Worm (Caenorhabditis elegans) whole organism, L4 larva: ENCODE data around the gene Y43F8C.3.

Experiments used
- F10B5.3 ChIP-seq: sonication (generic microtip); optimal IDR thresholded peaks from 2 replicates; lab custom pipeline; 2016; ENCODE audit warnings: mild to moderate bottlenecking, missing genetic modification characterization, missing compliant biosample characterization
- F37D6.2 ChIP-seq: sonication (generic microtip); optimal IDR thresholded peaks from 2 replicates; lab custom pipeline; 2016; ENCODE audit warnings: mild to moderate bottlenecking, missing genetic modification characterization, missing compliant biosample characterization
- R02D3.7 ChIP-seq: fragments of 150-350 bp; sonication (generic microtip); optimal IDR thresholded peaks from 3 replicates; lab custom pipeline; 2014; ENCODE audit warnings: missing biosample characterization, missing genetic modification characterization
- Y105C5A.15 ChIP-seq: fragments of 200-800 bp; sonication (Bioruptor generic); IDR thresholded peaks from 2 replicates; pipeline ENCODE4 v1.3.6; 2022; ENCODE audit warnings: missing genetic modification characterization, missing compliant biosample characterization
- Y48G9A.11 ChIP-seq: fragments of 200-800 bp; sonication (Bioruptor generic); IDR thresholded peaks from 2 replicates; pipeline ENCODE4 v1.3.6; 2022; ENCODE audit warnings: missing genetic modification reagents, missing genetic modification characterization, missing compliant biosample characterization
- Y75B8A.6 ChIP-seq: fragments of 200-800 bp; sonication (Bioruptor generic); IDR thresholded peaks from 2 replicates; pipeline ENCODE4 v1.3.6; 2022; ENCODE audit warnings: missing genetic modification reagents, missing genetic modification characterization, missing compliant biosample characterization
- ZK546.5 ChIP-seq, 2 experiments: sonication (generic microtip); optimal IDR thresholded peaks; 2 replicates each; lab custom pipeline; 2017; ENCODE audit warnings: missing biosample characterization in 2 of 2, missing genetic modification characterization in 2 of 2
- aha-1 ChIP-seq: fragments of 150-350 bp; peaks from one replicate; lab custom pipeline; 2014; ENCODE audit warnings: missing biosample characterization, missing genetic modification characterization
- ama-1 ChIP-seq: fragments of 150-350 bp; optimal IDR thresholded peaks from 2 replicates; lab custom pipeline; 2014; ENCODE audit warnings: inconsistent platforms, mixed read lengths
- arid-1 ChIP-seq: fragments of 200-800 bp; sonication (Bioruptor generic); conservative IDR thresholded peaks from 2 replicates; pipeline ENCODE4 v1.3.6; 2022; ENCODE audit warnings: missing genetic modification reagents, missing genetic modification characterization, missing compliant biosample characterization
- ceh-32 ChIP-seq: sonication (generic microtip); optimal IDR thresholded peaks from 2 replicates; lab custom pipeline; 2016; ENCODE audit warnings: mild to moderate bottlenecking, missing genetic modification characterization, missing compliant biosample characterization; ENCODE audit not compliant: poor library complexity
- ceh-62 ChIP-seq: sonication (generic microtip); optimal IDR thresholded peaks from 2 replicates; lab custom pipeline; 2017; ENCODE audit warnings: missing biosample characterization, missing genetic modification characterization
- daf-12 ChIP-seq: fragments of 150-350 bp; optimal IDR thresholded peaks from 2 replicates; lab custom pipeline; 2014; ENCODE audit warnings: missing biosample characterization, missing genetic modification reagents, missing genetic modification characterization
- daf-16 ChIP-seq, 3 experiments: sonication (generic microtip); optimal IDR thresholded peaks; 2 replicates each; lab custom pipeline; 2016 to 2017; ENCODE audit warnings: missing genetic modification characterization in 3 of 3, missing genetic modification reagents in 3 of 3, mild to moderate bottlenecking in 2 of 3, missing compliant biosample characterization in 2 of 3, missing biosample characterization in 1 of 3, moderate library complexity in 1 of 3
- dmd-9 ChIP-seq: fragments of 200-800 bp; sonication (Bioruptor generic); IDR thresholded peaks from 2 replicates; pipeline ENCODE4 v1.3.6; 2022; ENCODE audit warnings: missing genetic modification reagents, missing genetic modification characterization, missing compliant biosample characterization
- dpl-1 ChIP-seq: fragments of 150-350 bp; optimal IDR thresholded peaks from 2 replicates; lab custom pipeline; 2014; ENCODE audit warnings: missing biosample characterization, missing genetic modification reagents, missing genetic modification characterization
- egl-43 ChIP-seq: fragments of 200-800 bp; sonication (Bioruptor generic); IDR thresholded peaks from 2 replicates; pipeline ENCODE4 v1.3.6; 2022; ENCODE audit warnings: missing genetic modification reagents, missing genetic modification characterization, missing compliant biosample characterization
- fos-1 ChIP-seq: fragments of 150-350 bp; optimal IDR thresholded peaks from 2 replicates; lab custom pipeline; 2014; ENCODE audit warnings: missing biosample characterization, missing genetic modification characterization
- lin-1 ChIP-seq: fragments of 200-800 bp; sonication (Bioruptor generic); IDR thresholded peaks from 2 replicates; pipeline ENCODE4 v1.3.6; 2022; ENCODE audit warnings: missing genetic modification reagents, missing genetic modification characterization, missing compliant biosample characterization
- lin-15B ChIP-seq: fragments of 150-350 bp; sonication (generic microtip); optimal IDR thresholded peaks from 3 replicates; lab custom pipeline; 2014; ENCODE audit warnings: missing biosample characterization, missing genetic modification characterization
- lir-3 ChIP-seq: sonication (generic microtip); optimal IDR thresholded peaks from 2 replicates; lab custom pipeline; 2016; ENCODE audit warnings: mild to moderate bottlenecking, missing genetic modification characterization, missing compliant biosample characterization
- lsy-2 ChIP-seq, 2 experiments: fragments of 150-350 bp in 1 of 2; sonication (generic microtip) in 1 of 2; optimal IDR thresholded peaks; 2 replicates each; lab custom pipeline; 2014 to 2017; ENCODE audit warnings: missing biosample characterization in 2 of 2, missing genetic modification characterization in 2 of 2
- mdl-1 ChIP-seq, 2 experiments: fragments of 150-350 bp in 1 of 2; sonication (generic microtip) in 1 of 2; optimal IDR thresholded peaks; 2 replicates each; lab custom pipeline; 2014 to 2017; ENCODE audit warnings: missing biosample characterization in 2 of 2, missing genetic modification characterization in 2 of 2
- mdt-29 ChIP-seq: fragments of 200-800 bp; sonication (Bioruptor generic); IDR thresholded peaks from 2 replicates; pipeline ENCODE4 v1.3.6; 2022; ENCODE audit warnings: missing genetic modification reagents, missing genetic modification characterization, missing compliant biosample characterization
- mxl-3 ChIP-seq: fragments of 200-800 bp; sonication (Bioruptor generic); optimal IDR thresholded peaks from 2 replicates; lab custom pipeline; 2018; ENCODE audit warnings: mild to moderate bottlenecking, missing genetic modification characterization, missing compliant biosample characterization
- nhr-28 ChIP-seq: fragments of 150-350 bp; optimal IDR thresholded peaks from 2 replicates; lab custom pipeline; 2014; ENCODE audit warnings: missing biosample characterization, missing genetic modification characterization
- nhr-41 ChIP-seq: fragments of 200-800 bp; sonication (Bioruptor generic); IDR thresholded peaks from 2 replicates; pipeline ENCODE4 v1.3.6; 2022; ENCODE audit warnings: missing genetic modification reagents, missing genetic modification characterization, missing compliant biosample characterization
- nhr-76 ChIP-seq: fragments of 150-350 bp; optimal IDR thresholded peaks from 2 replicates; lab custom pipeline; 2014; ENCODE audit warnings: missing biosample characterization, missing genetic modification characterization
- nhr-77 ChIP-seq: fragments of 150-350 bp; optimal IDR thresholded peaks from 2 replicates; lab custom pipeline; 2014; ENCODE audit warnings: missing biosample characterization, missing genetic modification characterization
- pha-4 ChIP-seq, 2 experiments: fragments of 150-350 bp in 1 of 2; fragments of 200-800 bp in 1 of 2; sonication (Bioruptor generic) in 1 of 2; IDR thresholded peaks in 1 of 2; optimal IDR thresholded peaks in 1 of 2; 2 replicates each; pipeline versions ENCODE4 v1.3.6 to Lab custom; 2014 to 2022; ENCODE audit warnings: missing genetic modification characterization in 2 of 2, missing genetic modification reagents in 2 of 2, missing biosample characterization in 1 of 2, missing compliant biosample characterization in 1 of 2
- php-3 ChIP-seq: fragments of 200-800 bp; sonication (Bioruptor generic); IDR thresholded peaks from 2 replicates; pipeline ENCODE4 v1.3.6; 2022; ENCODE audit warnings: missing genetic modification reagents, missing genetic modification characterization, missing compliant biosample characterization
- set-16 ChIP-seq: fragments of 200-800 bp; sonication (Bioruptor generic); IDR thresholded peaks from 2 replicates; pipeline ENCODE4 v1.3.6; 2022; ENCODE audit warnings: missing genetic modification reagents, missing genetic modification characterization, missing compliant biosample characterization
- skn-1 ChIP-seq: fragments of 150-350 bp; optimal IDR thresholded peaks from 2 replicates; lab custom pipeline; 2014; ENCODE audit warnings: missing biosample characterization, missing genetic modification characterization
- spr-1 ChIP-seq: sonication (generic microtip); optimal IDR thresholded peaks from 2 replicates; lab custom pipeline; 2016; ENCODE audit warnings: mild to moderate bottlenecking, missing genetic modification characterization, missing compliant biosample characterization
- spr-3 ChIP-seq: fragments of 200-800 bp; sonication (Bioruptor generic); optimal IDR thresholded peaks from 2 replicates; lab custom pipeline; 2018; ENCODE audit warnings: mild to moderate bottlenecking, missing genetic modification characterization, missing compliant biosample characterization
- tag-97 ChIP-seq: fragments of 200-800 bp; sonication (Bioruptor generic); IDR thresholded peaks from 2 replicates; pipeline ENCODE4 v1.3.6; 2022; ENCODE audit warnings: missing genetic modification characterization, missing compliant biosample characterization
- unc-62 ChIP-seq, 3 experiments: fragments of 150-350 bp in 1 of 3; sonication (generic microtip); optimal IDR thresholded peaks in 2 of 3; peaks in 1 of 3; 1 replicate in 1 of 3; 2 replicates in 2 of 3; lab custom pipeline; 2014 to 2017; ENCODE audit warnings: missing biosample characterization in 3 of 3, missing genetic modification characterization in 3 of 3, missing genetic modification reagents in 3 of 3, missing genotype in 1 of 3
- vab-7 ChIP-seq: fragments of 200-800 bp; sonication (Bioruptor generic); IDR thresholded peaks from 2 replicates; pipeline ENCODE4 v1.3.6; 2022; ENCODE audit warnings: missing genetic modification reagents, missing genetic modification characterization, missing compliant biosample characterization
- zag-1 ChIP-seq: fragments of 150-350 bp; optimal IDR thresholded peaks from 2 replicates; lab custom pipeline; 2014; ENCODE audit warnings: missing biosample characterization, missing genetic modification characterization

Gene Y43F8C.3

DNA sequence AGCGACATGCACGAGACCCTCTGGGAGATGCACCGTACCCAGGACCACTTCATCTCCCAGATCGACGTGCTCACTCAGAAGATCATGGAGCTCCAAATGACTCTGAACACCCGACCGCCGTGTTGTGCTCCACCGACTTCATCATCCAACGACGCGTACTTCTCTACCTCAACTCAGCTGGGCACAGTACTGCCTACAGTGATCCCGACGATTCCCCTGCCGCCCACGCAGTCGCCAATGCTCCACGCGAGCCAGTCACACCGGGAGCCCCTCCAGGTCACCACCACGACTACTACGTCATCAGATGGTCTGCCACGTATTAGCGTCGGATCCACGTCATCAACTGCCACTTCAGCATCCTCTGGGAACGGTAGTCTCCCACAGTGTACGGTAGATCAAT lies 17.0 kb downstream of the Y43F8C.3 start:
- TF ChIP-seq egl-43 (peak; percentile 66; the same call in 1 of the 2 replicates), tag-97 (GFP tag; lab: Robert Waterston, UW) (no peak), set-16 (GFP tag; lab: Robert Waterston, UW) (peak; percentile 75)

ce11 chrV:19599087-19599486 lies 23.3 kb downstream of the Y43F8C.3 start:
- TF ChIP-seq lsy-2 (tag; optimal IDR thresholded peaks at IDR 0.05; lab: Kevin White, UChicago) (no peak), spr-3 (no peak), skn-1 (tag; lab: Kevin White, UChicago) (no peak), aha-1 (tag; lab: Kevin White, UChicago) (peak; percentile 96), ceh-32 (no peak)

ce11 chrV:19590826-19591225 lies 31.6 kb downstream of the Y43F8C.3 start:
- TF ChIP-seq set-16 (GFP tag; lab: Robert Waterston, UW) (peak; percentile 95), unc-62 (GFP tag; optimal IDR thresholded peaks at IDR 0.05 in 1 of 2; lab: Kevin White, UChicago) (peak in 1 of 2 experiments; percentile 49), unc-62 (tag; optimal IDR thresholded peaks at IDR 0.05; lab: Kevin White, UChicago) (no peak), egl-43 (0 out of 2 replicates have a peak, but pooled peaks have one; percentile 53), Y75B8A.6 (GFP tag; lab: Robert Waterston, UW) (no peak)

ce11 chrV:19582256-19582655 lies 40.2 kb downstream of the Y43F8C.3 start:
- TF ChIP-seq spr-1 (tag; lab: Kevin White, UChicago) (no peak), aha-1 (tag; lab: Kevin White, UChicago) (peak; percentile 78), dmd-9 (no peak)

ce11 chrV:19579509-19579908 lies 42.9 kb downstream of the Y43F8C.3 start:
- no peak for TF ChIP-seq F37D6.2
- TF ChIP-seq lir-3 (tag; lab: Kevin White, UChicago), result no peak
- TF ChIP-seq R02D3.7 (tag; lab: Kevin White, UChicago), result no peak
- no peak for TF ChIP-seq Y105C5A.15
- no peak for TF ChIP-seq Y48G9A.11 (GFP tag; lab: Robert Waterston, UW)
- TF ChIP-seq ZK546.5 (tag; optimal IDR thresholded peaks at IDR 0.05; lab: Kevin White, UChicago), result no peak
- no peak for TF ChIP-seq nhr-76 (tag; lab: Kevin White, UChicago)
- no peak for TF ChIP-seq vab-7
- TF ChIP-seq nhr-28 (tag; lab: Kevin White, UChicago), result no peak
- no peak for TF ChIP-seq arid-1 (GFP tag; lab: Robert Waterston, UW)
- TF ChIP-seq mxl-3 (GFP tag; lab: Kevin White, UChicago), result no peak
- no peak for TF ChIP-seq nhr-77
- TF ChIP-seq fos-1 (tag; lab: Kevin White, UChicago), result no peak
- TF ChIP-seq dpl-1 (GFP tag; lab: Kevin White, UChicago), result no peak
- TF ChIP-seq ceh-62 (tag; lab: Kevin White, UChicago), result no peak
- TF ChIP-seq F10B5.3 (tag; lab: Kevin White, UChicago), result no peak
- no peak for TF ChIP-seq php-3
- TF ChIP-seq daf-16 (GFP tag; optimal IDR thresholded peaks at IDR 0.05; lab: Kevin White, UChicago), result no peak
- no peak for TF ChIP-seq daf-16 (tag; optimal IDR thresholded peaks at IDR 0.05; lab: Kevin White, UChicago)
- no peak for TF ChIP-seq nhr-41 (GFP tag; lab: Robert Waterston, UW)
- no peak for TF ChIP-seq ama-1 (lab: Kevin White, UChicago)
- TF ChIP-seq, all 104 proteins: peak for 0

DNA sequence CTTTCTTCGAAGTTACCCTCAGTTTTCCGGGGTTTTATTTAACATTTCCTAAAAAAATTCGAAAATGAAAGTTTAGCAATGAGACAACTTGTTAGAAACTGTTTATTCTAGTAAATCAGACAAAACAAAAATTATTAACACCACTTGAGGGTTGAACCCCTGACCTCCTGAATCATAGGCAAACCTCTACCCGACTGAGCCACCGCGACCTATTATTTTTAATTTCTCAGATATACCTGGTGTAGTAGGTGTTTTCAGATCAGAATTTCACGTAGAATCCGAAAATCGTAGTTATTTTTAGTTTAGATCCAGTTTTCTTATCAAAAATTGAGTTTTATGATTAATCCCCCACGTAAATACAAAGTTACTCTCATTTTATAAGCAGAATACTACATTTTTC lies 52.3 kb downstream of the Y43F8C.3 start:
- TF ChIP-seq daf-12 (tag; lab: Kevin White, UChicago) (no peak), mdt-29 (no peak), pha-4 (GFP tag; IDR thresholded peaks at IDR 0.05; lab: Robert Waterston, UW) (no peak), pha-4 (tag; optimal IDR thresholded peaks at IDR 0.05; lab: Kevin White, UChicago) (no peak), lin-1 (no peak), mdl-1 (tag; optimal IDR thresholded peaks at IDR 0.05; lab: Kevin White, UChicago) (no peak), dmd-9 (no peak), zag-1 (no peak), lin-15B (tag; lab: Kevin White, UChicago) (no peak), dpl-1 (GFP tag; lab: Kevin White, UChicago) (no peak), ZK546.5 (tag; optimal IDR thresholded peaks at IDR 0.05; lab: Kevin White, UChicago) (no peak)
